Fruit fly (Drosophila melanogaster): ENCODE data around the gene CG2519.

Gene CG2519

dm6 chr3R:5587863-5588519, 40.4 kb upstream of the CG2519 start, which contains the start of gene CG2926 (continued):
- no peak for TF ChIP-seq ara (GFP tag; IDR thresholded peaks at IDR 0.05)
- no peak for TF ChIP-seq lbe (GFP tag; optimal IDR thresholded peaks at IDR 0.05)
- no peak for TF ChIP-seq Hey (tag; optimal IDR thresholded peaks at IDR 0.05)
- no peak for TF ChIP-seq en (GFP tag; optimal IDR thresholded peaks at IDR 0.05)
- TF ChIP-seq Gsc (GFP tag; IDR thresholded peaks at IDR 0.05) = no peak
- no peak for TF ChIP-seq CG4730 (GFP tag; IDR thresholded peaks at IDR 0.05)
- peak; percentile 89 for TF ChIP-seq knrl (GFP tag; IDR thresholded peaks at IDR 0.05; ENCODE audit: partially characterized antibody)
- no peak for TF ChIP-seq tll (GFP tag; optimal IDR thresholded peaks at IDR 0.05)
- TF ChIP-seq CG10565 (GFP tag; optimal IDR thresholded peaks at IDR 0.05) = no peak
- TF ChIP-seq CG8359 (GFP tag; optimal IDR thresholded peaks at IDR 0.05; ENCODE audit: borderline replicate concordance) = no peak
- no peak for TF ChIP-seq CG4707 (GFP tag; optimal IDR thresholded peaks at IDR 0.05)
- TF ChIP-seq CrebB (tag; optimal IDR thresholded peaks at IDR 0.05) = no peak
- TF ChIP-seq Adf1 (GFP tag; IDR thresholded peaks at IDR 0.05) = no peak
- TF ChIP-seq dm (GFP tag; optimal IDR thresholded peaks at IDR 0.05) = peak; percentile 51
- TF ChIP-seq corto (GFP tag; optimal IDR thresholded peaks at IDR 0.05) = no peak
- TF ChIP-seq ac (GFP tag; optimal IDR thresholded peaks at IDR 0.05) = no peak
- peak; percentile 29 for TF ChIP-seq tin (GFP tag; optimal IDR thresholded peaks at IDR 0.05)
- TF ChIP-seq Myb (GFP tag; optimal IDR thresholded peaks at IDR 0.05) = peak; percentile 55
- peak; percentile 88 for TF ChIP-seq CG42726 (GFP tag; IDR thresholded peaks at IDR 0.05; ENCODE audit: partially characterized antibody)
- TF ChIP-seq Sry-δ (GFP tag; optimal IDR thresholded peaks at IDR 0.05) = peak; percentile 96
- TF ChIP-seq yki (optimal IDR thresholded peaks at IDR 0.05) = no peak
- peak; percentile 40 for TF ChIP-seq CG9437 (GFP tag; optimal IDR thresholded peaks at IDR 0.05)
- TF ChIP-seq Bdp1 (GFP tag; optimal IDR thresholded peaks at IDR 0.05) = no peak
- no peak for TF ChIP-seq Rx (GFP tag; IDR thresholded peaks at IDR 0.05)
- peak; percentile 47 for TF ChIP-seq Mad (GFP tag; optimal IDR thresholded peaks at IDR 0.05)
- TF ChIP-seq H2.0 (GFP tag; IDR thresholded peaks at IDR 0.05) = no peak
- peak; percentile 94 for TF ChIP-seq CG5245 (GFP tag; optimal IDR thresholded peaks at IDR 0.05)
- peak; percentile 6 for TF ChIP-seq CG7928 (GFP tag; optimal IDR thresholded peaks at IDR 0.05)
- TF ChIP-seq CG11696 (GFP tag; IDR thresholded peaks at IDR 0.05) = no peak
- no peak for TF ChIP-seq Six4 (GFP tag; optimal IDR thresholded peaks at IDR 0.05)
- TF ChIP-seq CG18764 (GFP tag; optimal IDR thresholded peaks at IDR 0.05) = no peak
- TF ChIP-seq az2 (GFP tag; optimal IDR thresholded peaks at IDR 0.05) = no peak
- peak; percentile 15 for TF ChIP-seq CG4282 (GFP tag; optimal IDR thresholded peaks at IDR 0.05)
- TF ChIP-seq abd-A (tag; optimal IDR thresholded peaks at IDR 0.05) = no peak
- TF ChIP-seq nmo (GFP tag; optimal IDR thresholded peaks at IDR 0.05) = peak; percentile 37
- TF ChIP-seq Opbp (GFP tag; IDR thresholded peaks at IDR 0.05; ENCODE audit: partially characterized antibody) = peak; percentile 94
- no peak for TF ChIP-seq CG13296 (GFP tag; optimal IDR thresholded peaks at IDR 0.05)
- TF ChIP-seq CG8924 (tag; optimal IDR thresholded peaks at IDR 0.05) = no peak
- TF ChIP-seq z (GFP tag; IDR thresholded peaks at IDR 0.05) = no peak
- no peak for TF ChIP-seq Ravus (GFP tag; IDR thresholded peaks at IDR 0.05)
- TF ChIP-seq Jarid2 (GFP tag; optimal IDR thresholded peaks at IDR 0.05) = no peak
- peak; percentile 91 for TF ChIP-seq CG13287 (GFP tag; IDR thresholded peaks at IDR 0.05; ENCODE audit: partially characterized antibody)
- TF ChIP-seq hb (GFP tag; IDR thresholded peaks at IDR 0.05; ENCODE audit: partially characterized antibody) = peak; percentile 84
- peak; percentile 82; the same call in 2 of the 3 replicates for TF ChIP-seq CG34422 (GFP tag; IDR thresholded peaks at IDR 0.05)
- TF ChIP-seq Camta (GFP tag; optimal IDR thresholded peaks at IDR 0.05) = no peak
- TF ChIP-seq CG11560 (tag; IDR thresholded peaks at IDR 0.05) = no peak
- no peak for TF ChIP-seq GATAe (GFP tag; conservative IDR thresholded peaks at IDR 0.05)
- TF ChIP-seq sim (GFP tag; IDR thresholded peaks at IDR 0.05) = no peak
- 0 out of 3 replicates have a peak, but pooled peaks have one; percentile 13 for TF ChIP-seq Aef1 (GFP tag; IDR thresholded peaks at IDR 0.05)
- no peak for TF ChIP-seq CG18619 (GFP tag; optimal IDR thresholded peaks at IDR 0.05)
- peak; percentile 87 for TF ChIP-seq MBD-R2 (GFP tag; IDR thresholded peaks at IDR 0.05)

Measured in whole organism, embryonic.